Fruit fly (Drosophila melanogaster): ENCODE measurements around the gene Dmtn.

- TF ChIP-seq h (optimal IDR thresholded peaks at IDR 0.05) = no peak
- no peak for TF ChIP-seq psq (optimal IDR thresholded peaks at IDR 0.05)
Observed at dm6 chr3R:6399289-6399688, 6.4 kb downstream of the Dmtn start.
